Fruit fly (Drosophila melanogaster) whole organism, prepupa: ENCODE results near the gene sba.

Experiments used
- CG16779 ChIP-seq: fragments of 200-800 bp; sonication (Bioruptor generic); optimal IDR thresholded peaks from 3 replicates; lab custom pipeline; 2017; ENCODE audit warnings: missing biosample characterization, mild to moderate bottlenecking, missing genetic modification characterization
- CG4318 ChIP-seq: fragments of 200-800 bp; sonication (Bioruptor generic); optimal IDR thresholded peaks from 3 replicates; lab custom pipeline; 2017; ENCODE audit warnings: missing biosample characterization, mild to moderate bottlenecking, missing genetic modification characterization

DNA sequence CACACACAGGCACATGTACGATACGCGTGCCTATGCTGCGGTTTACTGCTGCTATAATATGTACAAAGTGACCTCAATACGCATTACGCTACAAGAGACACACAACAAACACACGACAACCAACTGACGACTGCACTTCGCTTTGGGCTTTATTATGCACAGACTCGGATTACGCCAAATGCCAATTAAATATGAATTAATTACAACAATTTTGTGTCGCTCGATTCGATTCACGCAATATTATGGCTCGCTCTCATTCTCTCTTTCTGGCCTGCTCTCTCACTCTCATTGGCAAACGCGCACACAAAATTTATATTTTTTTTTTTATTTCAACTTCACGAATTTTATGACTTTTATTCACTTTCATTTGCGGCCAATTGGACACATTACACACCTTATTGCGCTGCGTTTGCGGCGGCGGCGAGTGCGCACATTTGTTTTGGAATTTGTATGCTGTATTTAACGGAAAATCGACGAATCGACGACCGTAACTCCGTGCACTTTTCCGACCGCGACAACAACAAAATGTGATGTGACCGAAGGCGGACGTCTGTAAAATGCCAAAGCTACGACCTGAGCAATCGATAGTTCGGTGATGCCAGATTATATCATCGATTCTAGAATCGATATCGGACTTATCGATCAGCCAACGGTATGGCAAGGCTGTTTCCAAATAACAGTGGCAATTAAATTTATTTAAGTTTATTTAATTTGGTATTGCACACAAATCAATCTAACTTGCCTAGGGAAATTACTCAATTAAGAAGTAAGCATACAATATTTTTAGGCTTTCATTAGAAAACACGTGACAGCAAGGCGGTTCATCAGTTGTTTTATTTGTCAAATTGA lies at the start of gene sba, which contains the start of gene CG31141:
- TF ChIP-seq CG16779 (no peak), CG4318 (GFP tag; lab: Kevin White, UChicago) (no peak)
